Fruit fly (Drosophila melanogaster): ENCODE measurements around the gene RpL27.
A peak's percentile ranks its signal among the peaks of the same experiment; 100 is the strongest.

Gene RpL27

DNA sequence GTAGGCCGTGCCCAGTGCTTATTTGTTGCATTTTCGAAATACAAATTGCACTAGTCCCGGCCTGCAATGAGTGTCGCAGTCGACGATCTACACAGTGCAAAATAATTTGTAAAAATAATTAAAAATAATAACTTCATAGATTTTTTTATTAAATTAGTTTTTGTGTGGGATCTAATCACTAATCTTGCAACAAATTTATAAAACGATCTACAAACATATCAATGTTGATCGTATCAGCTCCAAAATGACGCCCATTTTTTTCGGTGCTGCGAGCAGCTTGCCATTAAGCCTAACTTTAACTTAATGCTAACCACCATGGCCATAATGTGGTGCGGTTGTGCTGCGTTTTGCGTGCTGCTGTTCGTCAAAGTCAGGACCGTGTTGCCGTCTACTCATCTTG lies 33.4 kb downstream of the RpL27 start:
- TF ChIP-seq CG8478 (optimal IDR thresholded peaks at IDR 0.05), result no peak
- TF ChIP-seq CTCF (optimal IDR thresholded peaks at IDR 0.05), result no peak

DNA sequence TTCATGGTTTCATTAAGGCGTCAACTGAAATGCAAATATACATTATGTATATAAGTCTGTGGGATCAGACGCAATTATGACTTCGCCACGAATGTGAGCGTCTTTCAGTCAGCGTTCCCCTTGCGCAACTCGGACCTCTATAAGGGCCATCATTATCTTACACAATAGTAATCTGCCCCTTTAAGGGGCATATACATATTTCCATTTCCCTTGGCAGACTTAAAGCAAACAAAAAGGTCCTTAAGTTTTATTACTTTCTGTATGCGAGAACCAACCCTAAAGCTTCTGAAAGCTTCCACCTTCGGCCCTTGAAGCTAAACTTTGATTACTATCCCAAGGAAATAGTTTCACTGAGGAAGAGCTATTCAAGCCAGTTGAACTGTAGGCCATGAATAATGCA lies 34.4 kb downstream of the RpL27 start:
- TF ChIP-seq CTCF (optimal IDR thresholded peaks at IDR 0.05), result no peak
- no peak for TF ChIP-seq CG8478 (optimal IDR thresholded peaks at IDR 0.05)

DNA sequence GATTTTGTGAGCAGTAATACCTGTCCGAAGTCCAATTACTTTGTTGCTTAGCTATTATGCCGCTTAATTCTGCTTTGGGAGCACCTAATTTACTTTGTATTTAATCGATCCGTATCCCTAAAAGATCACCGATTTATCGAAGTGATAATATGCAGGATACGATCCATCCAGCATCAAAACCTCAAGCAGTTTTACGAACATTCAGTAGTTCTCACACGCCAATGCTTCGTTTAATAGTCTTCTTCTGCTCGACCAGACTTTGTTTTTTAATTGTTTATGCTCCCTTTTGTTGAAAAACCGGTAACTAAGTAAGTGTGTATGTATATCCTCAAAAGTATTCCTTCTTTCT lies 36.6 kb downstream of the RpL27 start:
- no peak for TF ChIP-seq CTCF (optimal IDR thresholded peaks at IDR 0.05)
- TF ChIP-seq CG8478 (optimal IDR thresholded peaks at IDR 0.05), result no peak

DNA sequence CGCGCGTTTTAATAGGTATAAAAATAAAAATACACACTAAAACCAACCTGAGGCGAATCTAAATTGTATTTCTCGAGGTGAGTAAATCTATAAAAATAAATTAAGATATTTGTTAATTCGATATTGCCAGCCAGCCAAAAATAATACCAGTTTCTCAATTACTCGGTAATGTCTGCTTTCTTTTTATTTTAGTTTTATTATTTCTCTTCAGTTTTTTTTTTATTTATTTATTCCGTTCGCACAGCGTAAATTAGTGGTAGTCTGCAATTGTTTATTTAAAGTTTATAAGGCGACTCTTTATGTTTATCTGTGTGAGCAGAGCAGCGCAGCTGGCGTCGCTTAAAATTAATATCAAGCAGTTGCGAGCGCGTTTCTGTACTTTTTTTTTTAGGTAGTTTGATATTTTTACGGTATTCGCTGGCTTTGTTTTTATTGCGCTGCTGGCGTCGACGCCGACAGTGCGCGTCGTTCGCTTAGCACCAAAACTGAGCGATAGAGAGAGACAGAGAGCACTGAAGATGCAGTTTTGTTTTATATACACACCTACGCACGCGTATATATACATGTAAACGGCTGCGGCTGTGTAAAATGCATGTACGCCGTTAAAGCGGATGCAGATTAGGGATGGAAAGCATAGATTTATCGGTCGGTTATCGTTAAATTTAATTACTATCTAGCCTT lies 37.1 kb downstream of the RpL27 start:
- TF ChIP-seq CG8478 (optimal IDR thresholded peaks at IDR 0.05) (no peak), CTCF (optimal IDR thresholded peaks at IDR 0.05) (peak; percentile 38 to 62)

DNA sequence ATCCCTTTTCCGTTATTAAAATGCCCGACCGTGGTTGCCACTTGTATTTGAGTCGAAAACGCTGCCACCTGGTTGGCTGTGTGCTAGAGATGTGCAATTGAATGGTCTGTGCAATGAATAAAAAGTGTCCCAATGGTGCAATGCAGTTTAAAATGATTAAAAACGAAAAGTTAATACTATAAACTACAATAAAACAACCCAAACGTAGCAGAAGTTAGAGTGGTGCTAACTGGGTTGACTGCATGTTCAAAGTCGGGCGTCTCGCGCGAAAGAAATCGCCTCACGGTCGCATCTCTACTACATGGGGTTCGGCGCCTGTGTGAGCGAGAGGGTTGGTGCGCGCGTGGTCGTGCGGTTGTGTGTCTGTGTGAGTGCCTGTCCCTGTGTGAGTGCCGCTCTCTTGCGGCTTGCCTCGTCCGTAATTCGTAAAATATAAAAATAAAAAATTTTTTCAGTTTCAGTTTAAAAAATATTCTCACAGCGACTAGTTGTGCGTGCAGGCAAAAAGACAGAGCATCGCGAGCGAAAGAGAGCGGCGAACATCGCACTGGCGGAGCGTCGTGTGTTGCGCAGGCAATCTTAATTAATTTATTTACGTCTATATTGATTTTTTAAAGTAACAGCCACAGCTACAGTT lies 37.9 kb downstream of the RpL27 start:
- no peak for TF ChIP-seq CG8478 (optimal IDR thresholded peaks at IDR 0.05)
- TF ChIP-seq CTCF (optimal IDR thresholded peaks at IDR 0.05), result peak in 1 of 2 experiments; percentile 26

DNA sequence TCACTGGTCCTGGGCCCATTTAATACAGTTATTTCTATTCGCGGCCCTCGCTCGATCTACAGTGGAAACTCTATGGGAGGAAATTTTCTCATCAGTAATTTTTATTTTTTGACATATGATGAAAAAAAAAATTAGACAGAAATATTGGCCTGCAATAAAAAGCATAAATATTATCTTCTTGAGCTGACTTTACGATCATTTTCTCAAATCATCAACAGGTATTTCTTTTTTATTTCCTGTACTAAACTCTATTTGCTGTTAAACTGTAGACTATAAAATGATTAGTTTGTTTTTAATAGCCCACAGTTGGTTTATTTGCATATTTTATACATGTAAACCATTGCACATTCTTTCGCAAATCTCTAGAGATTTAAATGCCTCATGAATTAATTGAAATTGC lies 40.7 kb downstream of the RpL27 start:
- TF ChIP-seq CTCF (optimal IDR thresholded peaks at IDR 0.05) (no peak), CG8478 (optimal IDR thresholded peaks at IDR 0.05) (no peak)

DNA sequence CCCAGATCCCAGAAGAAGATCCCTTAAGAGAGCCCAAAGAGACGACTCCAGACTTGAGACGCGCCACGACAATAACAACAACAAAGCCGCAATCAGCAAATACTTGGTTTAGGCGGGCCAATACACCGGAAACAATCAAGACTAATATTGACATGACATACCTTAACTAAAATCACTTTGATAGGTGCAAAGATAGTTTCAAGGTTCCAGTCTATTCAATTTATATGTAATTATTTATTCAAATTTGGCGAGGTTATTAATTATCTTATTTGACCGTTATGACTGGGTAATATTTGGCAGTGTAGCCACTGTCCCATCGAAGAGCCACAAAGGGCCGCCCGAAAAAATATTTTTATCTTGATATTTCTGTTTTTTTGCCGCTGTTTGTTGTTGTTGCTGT lies 44.4 kb downstream of the RpL27 start:
- TF ChIP-seq CTCF (optimal IDR thresholded peaks at IDR 0.05) (no peak), CG8478 (optimal IDR thresholded peaks at IDR 0.05) (no peak)

DNA sequence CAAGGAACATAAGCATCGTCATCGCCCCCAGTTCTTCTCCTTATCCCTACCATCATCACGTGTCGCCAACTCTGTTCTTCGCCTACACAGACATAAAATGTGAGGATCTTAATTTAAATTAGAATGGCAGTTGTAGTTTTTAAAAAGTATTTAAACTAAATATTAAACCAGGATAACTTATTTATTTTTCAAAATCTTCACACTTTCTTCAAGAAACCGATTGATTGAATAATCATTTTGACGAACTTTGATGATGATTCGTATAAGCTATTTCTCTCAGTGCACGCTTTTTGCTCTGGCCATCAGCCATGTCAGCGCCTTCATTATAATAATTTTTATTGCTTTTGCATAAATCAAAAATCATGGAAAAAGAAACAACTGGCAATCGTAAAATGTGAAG lies 45.9 kb downstream of the RpL27 start:
- TF ChIP-seq CG8478 (optimal IDR thresholded peaks at IDR 0.05) (no peak), CTCF (optimal IDR thresholded peaks at IDR 0.05) (no peak)

DNA sequence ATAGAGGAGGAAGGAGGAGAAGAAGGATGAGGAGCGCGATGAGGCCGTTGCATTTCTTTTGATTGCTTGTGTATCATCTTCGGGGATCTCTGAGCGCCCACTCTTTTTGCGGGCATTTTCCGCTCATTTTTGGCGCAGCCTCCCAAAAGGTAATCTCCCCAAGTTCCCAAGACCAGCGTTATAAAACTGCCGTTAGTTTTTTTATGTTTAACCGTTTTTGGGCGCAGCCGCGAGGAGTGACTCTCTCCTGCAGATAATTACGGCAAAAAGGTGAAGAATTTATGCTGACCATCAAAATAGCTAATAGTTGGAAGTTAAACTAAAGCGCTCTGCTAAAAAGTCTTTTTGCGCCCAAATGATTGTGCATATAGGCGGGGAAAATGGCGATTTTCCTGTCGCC lies 46.5 kb downstream of the RpL27 start:
- TF ChIP-seq CTCF (optimal IDR thresholded peaks at IDR 0.05) (no peak), CG8478 (optimal IDR thresholded peaks at IDR 0.05) (no peak)

DNA sequence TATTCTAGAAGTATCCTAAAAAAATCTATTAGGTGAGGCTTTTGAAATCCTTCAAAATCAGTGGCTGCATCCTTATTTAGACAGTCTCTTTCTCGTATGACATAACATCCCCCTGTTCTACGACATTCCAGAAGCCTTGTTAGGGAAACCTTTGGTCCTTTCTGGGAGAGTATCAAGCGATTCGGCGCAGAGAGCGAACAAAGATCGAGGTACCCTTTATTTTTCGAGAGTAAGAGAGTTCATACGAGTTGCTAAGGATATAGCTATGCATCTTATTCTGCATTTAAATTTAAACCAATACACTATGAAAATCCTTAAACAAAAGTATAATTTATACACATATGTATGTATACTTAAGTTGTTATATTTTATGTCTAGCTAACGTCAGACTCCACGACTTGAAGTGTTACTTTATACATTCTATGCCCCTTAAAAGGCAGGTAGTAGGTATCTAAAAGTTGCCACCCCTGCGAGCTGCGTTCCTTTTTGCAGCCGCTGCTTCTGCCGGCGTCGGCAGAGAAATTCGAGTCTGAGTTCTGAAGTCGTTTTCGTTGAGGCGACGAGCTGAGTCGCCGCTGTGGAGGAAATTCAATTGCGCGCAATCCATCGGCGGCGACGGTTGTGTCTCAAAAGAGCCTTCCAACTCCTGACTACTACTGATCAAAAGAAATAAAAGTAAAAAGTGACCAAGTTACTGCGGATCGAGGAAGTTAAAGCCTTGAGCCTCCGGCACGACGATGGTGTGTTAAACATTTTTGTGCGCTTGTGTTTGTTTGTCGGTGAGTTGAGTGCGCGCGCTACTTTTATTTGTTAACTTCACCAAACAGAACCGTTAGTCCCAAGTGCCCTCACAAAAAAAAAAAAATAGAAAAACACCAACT lies 47.3 kb downstream of the RpL27 start, which contains the start of gene jigr1:
Gene jigr1 (plus strand): TSS at position 550 of the 881 bp plus-strand sequence.
- TF ChIP-seq CG8478 (optimal IDR thresholded peaks at IDR 0.05) (no peak), CTCF (optimal IDR thresholded peaks at IDR 0.05) (no peak)

DNA sequence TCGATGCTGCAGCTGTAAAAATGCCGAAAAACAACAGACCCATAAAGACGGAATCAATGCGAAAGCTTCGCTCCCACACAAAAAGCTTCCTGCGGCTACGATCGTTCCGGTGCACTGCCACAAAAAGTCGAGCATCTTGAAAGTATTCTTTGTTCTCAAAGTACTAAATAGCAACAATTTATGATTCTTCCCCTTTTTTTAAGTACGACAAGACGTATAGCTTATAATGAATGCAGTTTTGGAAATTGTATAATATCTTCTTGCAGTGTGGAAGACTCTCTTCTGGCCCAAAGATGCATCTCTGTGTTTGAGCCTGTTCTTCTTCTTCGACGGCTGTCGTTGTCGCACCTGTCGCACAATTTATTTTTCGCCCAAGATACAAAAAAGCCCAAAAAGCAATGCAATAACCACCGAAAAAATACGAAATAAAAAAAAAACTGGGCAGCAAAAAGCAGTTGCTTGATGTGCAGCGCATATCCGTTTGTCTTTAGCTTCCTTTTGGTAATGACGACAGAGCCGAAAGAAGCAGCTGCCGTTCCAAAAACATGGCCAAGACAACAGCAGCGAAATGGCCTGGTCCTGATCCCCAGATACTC lies 50.9 kb downstream of the RpL27 start:
- TF ChIP-seq CTCF (optimal IDR thresholded peaks at IDR 0.05) (no peak), CG8478 (optimal IDR thresholded peaks at IDR 0.05) (no peak)

Measured in S2 (cell line).